Fruit fly (Drosophila melanogaster) whole organism, embryonic: ENCODE measurements around the gene CG9582.

Source experiments
- Abd-B ChIP-seq: fragments of 200-800 bp; sonication (Bioruptor generic); optimal IDR thresholded peaks from 2 replicates; lab custom pipeline; 2018; ENCODE audit warnings: missing biosample characterization, mild to moderate bottlenecking, missing genetic modification characterization, moderate library complexity
- BtbVII ChIP-seq: fragments of 200-800 bp; sonication (Bioruptor generic); optimal IDR thresholded peaks from 3 replicates; lab custom pipeline; 2017; ENCODE audit warnings: missing biosample characterization, mild to moderate bottlenecking, missing genetic modification characterization
- Bteb2 ChIP-seq: fragments of 200-800 bp; sonication (Bioruptor generic); optimal IDR thresholded peaks from 2 replicates; lab custom pipeline; 2016; ENCODE audit warnings: missing biosample characterization, missing genetic modification characterization
- CG10979 ChIP-seq: fragments of 200-800 bp; sonication (Bioruptor generic); optimal IDR thresholded peaks from 2 replicates; lab custom pipeline; 2018; ENCODE audit warnings: missing biosample characterization, mild to moderate bottlenecking, missing genetic modification characterization, moderate library complexity
- CG11247 ChIP-seq: fragments of 200-800 bp; sonication (Bioruptor generic); IDR thresholded peaks from 2 replicates; pipeline ENCODE4 v1.3.6; 2022; ENCODE audit warnings: missing biosample characterization, missing genetic modification characterization
- CG14441 ChIP-seq: fragments of 200-800 bp; sonication (Bioruptor generic); IDR thresholded peaks from 2 replicates; pipeline ENCODE4 v1.3.6; 2022; ENCODE audit warnings: missing biosample characterization, missing genetic modification characterization
- CG16813 ChIP-seq: fragments of 200-800 bp; sonication (Bioruptor generic); IDR thresholded peaks from 3 replicates; pipeline ENCODE4 v1.3.6; 2022; ENCODE audit warnings: missing biosample characterization, missing genetic modification characterization; ENCODE audit not compliant: partially characterized antibody
- CG2202 ChIP-seq: fragments of 200-800 bp; sonication (Bioruptor generic); optimal IDR thresholded peaks from 2 replicates; lab custom pipeline; 2018; ENCODE audit warnings: missing biosample characterization, mild to moderate bottlenecking, missing genetic modification characterization
- CG3163 ChIP-seq: fragments of 200-800 bp; sonication (Bioruptor generic); optimal IDR thresholded peaks from 3 replicates; lab custom pipeline; 2016; ENCODE audit warnings: missing biosample characterization, missing genetic modification characterization
- CG32532 ChIP-seq: fragments of 200-800 bp; sonication (Bioruptor generic); IDR thresholded peaks from 2 replicates; pipeline ENCODE4 v1.3.6; 2022; ENCODE audit warnings: missing biosample characterization, missing genetic modification characterization
- CG42726 ChIP-seq: fragments of 200-800 bp; sonication (Bioruptor generic); IDR thresholded peaks from 2 replicates; pipeline ENCODE4 v1.3.6; 2022; ENCODE audit warnings: missing biosample characterization, missing genetic modification characterization; ENCODE audit not compliant: partially characterized antibody
- CG4282 ChIP-seq: fragments of 200-800 bp; sonication (Bioruptor generic); optimal IDR thresholded peaks from 2 replicates; lab custom pipeline; 2016; ENCODE audit warnings: missing biosample characterization, missing genetic modification characterization
- CG5953 ChIP-seq: fragments of 200-800 bp; sonication (Bioruptor generic); IDR thresholded peaks from 2 replicates; pipeline ENCODE4 v1.3.6; 2022; ENCODE audit warnings: missing biosample characterization, missing genetic modification characterization
- CG6765 ChIP-seq: fragments of 200-800 bp; sonication (Bioruptor generic); optimal IDR thresholded peaks from 3 replicates; lab custom pipeline; 2017; ENCODE audit warnings: missing biosample characterization, mild to moderate bottlenecking, missing genetic modification characterization
- CG6791 ChIP-seq: fragments of 200-800 bp; sonication (Bioruptor generic); IDR thresholded peaks from 3 replicates; pipeline ENCODE4 v1.3.6; 2022; ENCODE audit warnings: missing biosample characterization, missing genetic modification characterization; ENCODE audit not compliant: partially characterized antibody
- CG7372 ChIP-seq: fragments of 200-800 bp; sonication (Bioruptor generic); IDR thresholded peaks from 2 replicates; pipeline ENCODE4 v1.3.6; 2022; ENCODE audit warnings: missing biosample characterization, missing genetic modification characterization
- CG7928 ChIP-seq: fragments of 200-800 bp; sonication (Bioruptor generic); optimal IDR thresholded peaks from 2 replicates; lab custom pipeline; 2017; ENCODE audit warnings: missing biosample characterization, mild to moderate bottlenecking, missing genetic modification characterization
- CG8478 ChIP-seq: fragments of >200 bp; optimal IDR thresholded peaks from 2 replicates; lab custom pipeline; 2018
- CG8765 ChIP-seq: fragments of 200-800 bp; sonication (Bioruptor generic); IDR thresholded peaks from 2 replicates; pipeline ENCODE4 v1.3.6; 2022; ENCODE audit warnings: missing biosample characterization, missing genetic modification characterization
- CG8924 ChIP-seq: fragments of 200-800 bp; optimal IDR thresholded peaks from 3 replicates; lab custom pipeline; 2019; ENCODE audit warnings: missing biosample characterization, mild to moderate bottlenecking, missing genetic modification characterization, moderate library complexity
- D ChIP-seq, 2 experiments: fragments of 200-800 bp in 1 of 2; fragments of >200 bp in 1 of 2; sonication (Bioruptor generic) in 1 of 2; optimal IDR thresholded peaks; 2 replicates in 1 of 2; 3 replicates in 1 of 2; lab custom pipeline; 2017; ENCODE audit warnings: mild to moderate bottlenecking in 1 of 2, missing biosample characterization in 1 of 2, missing genetic modification characterization in 1 of 2, missing genetic modification reagents in 1 of 2
- Hr3 ChIP-seq: fragments of 200-800 bp; sonication (Bioruptor generic); optimal IDR thresholded peaks from 3 replicates; lab custom pipeline; 2016; ENCODE audit warnings: missing biosample characterization, missing genetic modification characterization
- Kr ChIP-seq: fragments of 200-800 bp; sonication (Bioruptor generic); optimal IDR thresholded peaks from 2 replicates; lab custom pipeline; 2017; ENCODE audit warnings: missing biosample characterization, mild to moderate bottlenecking, missing genetic modification characterization
- TFAM ChIP-seq: fragments of 200-800 bp; sonication (Bioruptor generic); optimal IDR thresholded peaks from 2 replicates; lab custom pipeline; 2017; ENCODE audit warnings: missing biosample characterization, missing genetic modification characterization, inconsistent platforms
- Usf ChIP-seq: fragments of 200-800 bp; sonication (Bioruptor generic); optimal IDR thresholded peaks from 2 replicates; lab custom pipeline; 2017; ENCODE audit warnings: missing genotype, missing biosample characterization, missing genetic modification characterization
- amos ChIP-seq: fragments of 200-800 bp; sonication (Bioruptor generic); IDR thresholded peaks from 2 replicates; pipeline ENCODE4 v1.3.6; 2022; ENCODE audit warnings: missing biosample characterization, missing genetic modification characterization; ENCODE audit not compliant: partially characterized antibody
- bbx ChIP-seq: fragments of 200-800 bp; sonication (Bioruptor generic); IDR thresholded peaks from 2 replicates; pipeline ENCODE4 v1.3.6; 2022; ENCODE audit warnings: missing biosample characterization, missing genetic modification characterization; ENCODE audit not compliant: partially characterized antibody
- btn ChIP-seq: fragments of 200-800 bp; sonication (Bioruptor generic); optimal IDR thresholded peaks from 2 replicates; lab custom pipeline; 2016; ENCODE audit warnings: missing biosample characterization, missing genetic modification characterization
- chif ChIP-seq, 2 experiments: fragments of 200-800 bp; sonication (Bioruptor generic); optimal IDR thresholded peaks; 3 replicates each; lab custom pipeline; 2016; ENCODE audit warnings: missing biosample characterization in 2 of 2, missing genetic modification characterization in 2 of 2
- danr ChIP-seq: fragments of 200-800 bp; sonication (Bioruptor generic); IDR thresholded peaks from 2 replicates; pipeline ENCODE4 v1.3.6; 2022; ENCODE audit warnings: missing biosample characterization, missing genetic modification characterization
- fu2 ChIP-seq: fragments of 200-800 bp; sonication (Bioruptor generic); optimal IDR thresholded peaks from 2 replicates; lab custom pipeline; 2016; ENCODE audit warnings: missing biosample characterization, missing genetic modification characterization
- hb ChIP-seq: fragments of 200-800 bp; sonication (Bioruptor generic); IDR thresholded peaks from 3 replicates; pipeline ENCODE4 v1.3.6; 2022; ENCODE audit warnings: missing biosample characterization, missing genetic modification characterization; ENCODE audit not compliant: partially characterized antibody
- hbn ChIP-seq: fragments of 200-800 bp; sonication (Bioruptor generic); IDR thresholded peaks from 2 replicates; pipeline ENCODE4 v1.3.6; 2022; ENCODE audit warnings: missing biosample characterization, missing genetic modification characterization; ENCODE audit not compliant: partially characterized antibody
- hth ChIP-seq: fragments of >200 bp; optimal IDR thresholded peaks from 2 replicates; lab custom pipeline; 2017; ENCODE audit warnings: inconsistent platforms
- inv ChIP-seq: fragments of 200-800 bp; sonication (Bioruptor generic); IDR thresholded peaks from 2 replicates; pipeline ENCODE4 v1.3.6; 2022; ENCODE audit warnings: missing biosample characterization, missing genetic modification characterization; ENCODE audit not compliant: partially characterized antibody
- ken ChIP-seq: fragments of 200-800 bp; sonication (Bioruptor generic); IDR thresholded peaks from 3 replicates; pipeline ENCODE4 v1.3.6; 2022; ENCODE audit warnings: missing biosample characterization, missing genetic modification characterization
- lab ChIP-seq: fragments of 200-800 bp; sonication (Bioruptor generic); optimal IDR thresholded peaks from 3 replicates; lab custom pipeline; 2017; ENCODE audit warnings: missing biosample characterization, missing genetic modification characterization, mild to moderate bottlenecking, moderate library complexity, missing genetic modification reagents
- lbe ChIP-seq: fragments of 200-800 bp; sonication (Bioruptor generic); optimal IDR thresholded peaks from 2 replicates; lab custom pipeline; 2016; ENCODE audit warnings: missing biosample characterization, mild to moderate bottlenecking, missing genetic modification characterization
- nmo ChIP-seq: fragments of 200-800 bp; sonication (Bioruptor generic); optimal IDR thresholded peaks from 2 replicates; lab custom pipeline; 2018; ENCODE audit warnings: missing biosample characterization, mild to moderate bottlenecking, missing genetic modification characterization, moderate library complexity
- otp ChIP-seq: fragments of 200-800 bp; sonication (Bioruptor generic); IDR thresholded peaks from 3 replicates; pipeline ENCODE4, ENCODE4 v1.3.6; 2022; ENCODE audit warnings: missing biosample characterization, missing genetic modification characterization
- pb ChIP-seq: fragments of 200-800 bp; sonication (Bioruptor generic); optimal IDR thresholded peaks from 3 replicates; lab custom pipeline; 2016; ENCODE audit warnings: missing biosample characterization, missing genetic modification characterization
- pho ChIP-seq: fragments of 200-800 bp; sonication (Bioruptor generic); optimal IDR thresholded peaks from 2 replicates; lab custom pipeline; 2016; ENCODE audit warnings: missing biosample characterization, missing genetic modification characterization
- pnt ChIP-seq: fragments of 200-800 bp; sonication (Bioruptor generic); optimal IDR thresholded peaks from 3 replicates; lab custom pipeline; 2016; ENCODE audit warnings: missing biosample characterization, missing genetic modification characterization
- pum ChIP-seq: fragments of 200-800 bp; sonication (Bioruptor generic); optimal IDR thresholded peaks from 2 replicates; lab custom pipeline; 2016; ENCODE audit warnings: missing biosample characterization, missing genetic modification characterization
- sc ChIP-seq, 3 experiments: fragments of >200 bp in 2 of 3; fragments of 200-800 bp in 1 of 3; sonication (Bioruptor generic) in 1 of 3; optimal IDR thresholded peaks; 2 replicates in 2 of 3; 3 replicates in 1 of 3; lab custom pipeline; 2017; ENCODE audit warnings: mild to moderate bottlenecking in 1 of 3, missing biosample characterization in 1 of 3, missing genetic modification characterization in 1 of 3, missing genetic modification reagents in 1 of 3
- sima ChIP-seq: fragments of 200-800 bp; sonication (Bioruptor generic); optimal IDR thresholded peaks from 2 replicates; lab custom pipeline; 2016; ENCODE audit warnings: missing biosample characterization, missing genetic modification characterization
- slbo ChIP-seq: fragments of 200-800 bp; sonication (Bioruptor generic); IDR thresholded peaks from 2 replicates; pipeline ENCODE4 v1.3.6; 2022; ENCODE audit warnings: missing biosample characterization, missing genetic modification characterization
- slou ChIP-seq: fragments of 200-800 bp; sonication (Bioruptor generic); optimal IDR thresholded peaks from 3 replicates; lab custom pipeline; 2016; ENCODE audit warnings: missing biosample characterization, missing genetic modification characterization
- tx ChIP-seq: fragments of 200-800 bp; sonication (Bioruptor generic); optimal IDR thresholded peaks from 2 replicates; lab custom pipeline; 2016; ENCODE audit warnings: missing biosample characterization, missing genetic modification characterization
- z ChIP-seq: fragments of 200-800 bp; sonication (Bioruptor generic); IDR thresholded peaks from 3 replicates; pipeline ENCODE4 v1.3.6; 2022; ENCODE audit warnings: missing biosample characterization, missing genetic modification characterization

CG9582 gene

dm6 chr2L:8997285-8997684, 34.4 kb downstream of the CG9582 start, which contains the start of the genes alien and CG18661 (continued):
- TF ChIP-seq sc (optimal IDR thresholded peaks at IDR 0.05; lab: Kevin White, UChicago) (no peak), sc (GFP tag; optimal IDR thresholded peaks at IDR 0.05; lab: Kevin White, UChicago) (no peak), lab (GFP tag; lab: Kevin White, UChicago) (peak; percentile 72), hth (lab: Kevin White, UChicago) (no peak), hbn (GFP tag; lab: Robert Waterston, UW) (no peak), CG11247 (peak; percentile 86), fu2 (GFP tag; lab: Kevin White, UChicago) (peak; percentile 86), pho (peak; percentile 83), z (GFP tag; lab: Robert Waterston, UW) (no peak), hb (GFP tag; lab: Robert Waterston, UW) (no peak), ken (GFP tag; lab: Robert Waterston, UW) (peak; percentile 91), CG7372 (GFP tag; lab: Robert Waterston, UW) (peak; percentile 96), bbx (GFP tag; lab: Robert Waterston, UW) (peak; percentile 23; the same call in 1 of the 2 replicates), nmo (peak; percentile 82), CG8924 (tag; lab: Kevin White, UChicago) (peak; percentile 42), CG5953 (GFP tag; lab: Robert Waterston, UW) (peak; percentile 91), CG6765 (no peak), btn (GFP tag; lab: Kevin White, UChicago) (peak; percentile 29), CG32532 (GFP tag; lab: Robert Waterston, UW) (peak; percentile 92), CG7928 (peak; percentile 91), TFAM (GFP tag; lab: Kevin White, UChicago) (no peak), Abd-B (GFP tag; lab: Kevin White, UChicago) (peak; percentile 96), amos (GFP tag; lab: Robert Waterston, UW) (peak; percentile 62), CG10979 (peak; percentile 79), Bteb2 (peak; percentile 67), CG16813 (GFP tag; lab: Robert Waterston, UW) (peak; percentile 72), CG6791 (GFP tag; lab: Robert Waterston, UW) (no peak), pum (GFP tag; lab: Kevin White, UChicago) (peak; percentile 95), chif (GFP tag; optimal IDR thresholded peaks at IDR 0.05; lab: Kevin White, UChicago) (peak; percentile 64 to 82), CG14441 (GFP tag; lab: Robert Waterston, UW) (peak; percentile 91), Hr3 (peak; percentile 64), inv (GFP tag; lab: Robert Waterston, UW) (peak; percentile 43; the same call in 1 of the 2 replicates), slou (GFP tag; lab: Kevin White, UChicago) (peak; percentile 93), CG8478 (lab: Kevin White, UChicago) (no peak), pb (GFP tag; lab: Kevin White, UChicago) (peak; percentile 82), D (optimal IDR thresholded peaks at IDR 0.05; lab: Kevin White, UChicago) (no peak), D (GFP tag; optimal IDR thresholded peaks at IDR 0.05; lab: Kevin White, UChicago) (peak; percentile 71), CG2202 (tag; lab: Kevin White, UChicago) (no peak), otp (peak; percentile 90), CG8765 (GFP tag; lab: Robert Waterston, UW) (peak; percentile 88), lbe (GFP tag; lab: Kevin White, UChicago) (no peak), danr (peak; percentile 91), CG42726 (no peak), sima (GFP tag; lab: Kevin White, UChicago) (peak; percentile 93), Kr (GFP tag; lab: Kevin White, UChicago) (no peak), CG3163 (peak; percentile 55), pnt (GFP tag; lab: Kevin White, UChicago) (peak; percentile 97), tx (GFP tag; lab: Kevin White, UChicago) (peak; percentile 95), slbo (GFP tag; lab: Robert Waterston, UW) (peak; percentile 98), Usf (GFP tag; lab: Kevin White, UChicago) (peak; percentile 68), CG4282 (GFP tag; lab: Kevin White, UChicago) (peak; percentile 88), BtbVII (GFP tag; lab: Kevin White, UChicago) (no peak)
